Fruit fly (Drosophila melanogaster) whole organism, embryonic: ENCODE results near the gene CG42819.
A peak's percentile ranks its signal among the peaks of the same experiment; 100 is the strongest.

Experiments used
- Adf1 ChIP-seq: fragments of 200-800 bp; sonication (Bioruptor generic); IDR thresholded peaks from 2 replicates; pipeline ENCODE4 v1.3.6; 2022; ENCODE audit warnings: missing biosample characterization, missing genetic modification characterization
- Antp ChIP-seq: fragments of 200-800 bp; sonication (Bioruptor generic); optimal IDR thresholded peaks from 3 replicates; lab custom pipeline; 2016; ENCODE audit warnings: missing biosample characterization, missing genetic modification characterization
- Asciz ChIP-seq: fragments of 200-800 bp; sonication (Bioruptor generic); optimal IDR thresholded peaks from 2 replicates; lab custom pipeline; 2017; ENCODE audit warnings: missing biosample characterization, mild to moderate bottlenecking, missing genetic modification characterization, missing genetic modification reagents
- Atf6 ChIP-seq: fragments of 200-800 bp; sonication (Bioruptor generic); IDR thresholded peaks from 2 replicates; pipeline ENCODE4 v1.3.6; 2022; ENCODE audit warnings: missing biosample characterization, missing genetic modification characterization
- CG10209 ChIP-seq: fragments of 200-800 bp; sonication (Bioruptor generic); optimal IDR thresholded peaks from 3 replicates; lab custom pipeline; 2017; ENCODE audit warnings: missing biosample characterization, mild to moderate bottlenecking, missing genetic modification characterization, missing genetic modification reagents
- CG10321 ChIP-seq: fragments of 200-800 bp; sonication (Bioruptor generic); IDR thresholded peaks from 2 replicates; pipeline ENCODE4 v1.3.6; 2022; ENCODE audit warnings: missing biosample characterization, missing genetic modification characterization
- CG12219 ChIP-seq: fragments of 200-800 bp; sonication (Bioruptor generic); optimal IDR thresholded peaks from 3 replicates; lab custom pipeline; 2018; ENCODE audit warnings: missing biosample characterization, mild to moderate bottlenecking, missing genetic modification characterization
- CG12236 ChIP-seq: fragments of 200-800 bp; sonication (Bioruptor generic); optimal IDR thresholded peaks from 2 replicates; lab custom pipeline; 2016; ENCODE audit warnings: missing biosample characterization, missing genetic modification characterization
- CG12769 ChIP-seq: fragments of 200-800 bp; sonication (Bioruptor generic); optimal IDR thresholded peaks from 2 replicates; lab custom pipeline; 2019; ENCODE audit warnings: missing biosample characterization, mild to moderate bottlenecking, missing genetic modification characterization, moderate library complexity
- CG12942 ChIP-seq: fragments of 200-800 bp; sonication (Bioruptor generic); optimal IDR thresholded peaks from 3 replicates; lab custom pipeline; 2016; ENCODE audit warnings: missing biosample characterization, missing genetic modification characterization
- CG16779 ChIP-seq: fragments of 200-800 bp; sonication (Bioruptor generic); IDR thresholded peaks from 2 replicates; pipeline ENCODE4 v1.3.6; 2022; ENCODE audit warnings: missing biosample characterization, missing genetic modification characterization
- CG17328 ChIP-seq: fragments of 200-800 bp; sonication (Bioruptor generic); IDR thresholded peaks from 2 replicates; pipeline ENCODE4 v1.3.6; 2022; ENCODE audit warnings: missing biosample characterization, missing genetic modification characterization
- CG17912 ChIP-seq: fragments of 200-800 bp; sonication (Bioruptor generic); optimal IDR thresholded peaks from 2 replicates; lab custom pipeline; 2018; ENCODE audit warnings: missing biosample characterization, mild to moderate bottlenecking, missing genetic modification characterization
- CG1792 ChIP-seq: fragments of 200-800 bp; sonication (Bioruptor generic); optimal IDR thresholded peaks from 2 replicates; lab custom pipeline; 2016; ENCODE audit warnings: missing biosample characterization, missing genetic modification characterization
- CG3163 ChIP-seq: fragments of 200-800 bp; sonication (Bioruptor generic); optimal IDR thresholded peaks from 3 replicates; lab custom pipeline; 2016; ENCODE audit warnings: missing biosample characterization, missing genetic modification characterization
- CG32772 ChIP-seq: fragments of 200-800 bp; sonication (Bioruptor generic); IDR thresholded peaks from 2 replicates; pipeline ENCODE4 v1.3.6; 2022; ENCODE audit warnings: missing biosample characterization, missing genetic modification characterization
- CG3847 ChIP-seq: fragments of 200-800 bp; sonication (Bioruptor generic); IDR thresholded peaks from 2 replicates; pipeline ENCODE4 v1.3.6; 2022; ENCODE audit warnings: missing biosample characterization, missing genetic modification characterization
- CG42726 ChIP-seq: fragments of 200-800 bp; sonication (Bioruptor generic); IDR thresholded peaks from 2 replicates; pipeline ENCODE4 v1.3.6; 2022; ENCODE audit warnings: missing biosample characterization, missing genetic modification characterization; ENCODE audit not compliant: partially characterized antibody
- CG5180 ChIP-seq: fragments of 200-800 bp; sonication (Bioruptor generic); optimal IDR thresholded peaks from 3 replicates; lab custom pipeline; 2017; ENCODE audit warnings: missing biosample characterization, missing genetic modification characterization, mild to moderate bottlenecking, moderate library complexity, missing genetic modification reagents
- CG6272 ChIP-seq: fragments of 200-800 bp; sonication (Bioruptor generic); IDR thresholded peaks from 2 replicates; pipeline ENCODE4 v1.3.6; 2022; ENCODE audit warnings: missing biosample characterization, missing genetic modification characterization
- CG8281 ChIP-seq: fragments of 200-800 bp; sonication (Bioruptor generic); optimal IDR thresholded peaks from 2 replicates; lab custom pipeline; 2018; ENCODE audit warnings: missing biosample characterization, mild to moderate bottlenecking, missing genetic modification characterization, moderate library complexity
- CG9215 ChIP-seq: fragments of 200-800 bp; sonication (Bioruptor generic); IDR thresholded peaks from 2 replicates; pipeline ENCODE4 v1.3.6; 2022; ENCODE audit warnings: missing biosample characterization, missing genetic modification characterization
- CG9817 ChIP-seq: fragments of 200-800 bp; sonication (Bioruptor generic); optimal IDR thresholded peaks from 2 replicates; lab custom pipeline; 2018; ENCODE audit warnings: missing biosample characterization, mild to moderate bottlenecking, missing genetic modification characterization, moderate library complexity
- CTCF ChIP-seq: fragments of 200-800 bp; sonication (Bioruptor generic); optimal IDR thresholded peaks from 2 replicates; lab custom pipeline; 2017; ENCODE audit warnings: missing biosample characterization, mild to moderate bottlenecking, missing genetic modification characterization, moderate library complexity
- Deaf1 ChIP-seq: fragments of 200-800 bp; optimal IDR thresholded peaks from 3 replicates; lab custom pipeline; 2019; ENCODE audit warnings: missing biosample characterization, mild to moderate bottlenecking, missing genetic modification characterization, moderate library complexity
- Hey ChIP-seq: fragments of 200-800 bp; sonication (Bioruptor generic); optimal IDR thresholded peaks from 3 replicates; lab custom pipeline; 2018; ENCODE audit warnings: missing biosample characterization, mild to moderate bottlenecking, missing genetic modification characterization
- HmgZ ChIP-seq: fragments of 200-800 bp; sonication (Bioruptor generic); optimal IDR thresholded peaks from 2 replicates; lab custom pipeline; 2018; ENCODE audit warnings: missing biosample characterization, mild to moderate bottlenecking, missing genetic modification characterization
- Mad ChIP-seq: fragments of 200-800 bp; sonication (Bioruptor generic); optimal IDR thresholded peaks from 2 replicates; lab custom pipeline; 2016; ENCODE audit warnings: missing biosample characterization, missing genetic modification characterization
- Meics ChIP-seq: fragments of 200-800 bp; sonication (Bioruptor generic); optimal IDR thresholded peaks from 2 replicates; lab custom pipeline; 2017; ENCODE audit warnings: missing biosample characterization, mild to moderate bottlenecking, missing genetic modification characterization
- NFAT ChIP-seq: fragments of 200-800 bp; sonication (Bioruptor generic); IDR thresholded peaks from 2 replicates; pipeline ENCODE4 v1.3.6; 2022; ENCODE audit warnings: missing biosample characterization, missing genetic modification characterization
- Opbp ChIP-seq: fragments of 200-800 bp; sonication (Bioruptor generic); IDR thresholded peaks from 3 replicates; pipeline ENCODE4 v1.3.6; 2022; ENCODE audit warnings: missing biosample characterization, missing genetic modification characterization; ENCODE audit not compliant: partially characterized antibody
- Trl ChIP-seq, 3 experiments: fragments of >200 bp in 2 of 3; fragments of 200-800 bp in 1 of 3; sonication (Bioruptor generic) in 1 of 3; optimal IDR thresholded peaks; 2 replicates in 1 of 3; 3 replicates in 2 of 3; lab custom pipeline; 2016 to 2017; ENCODE audit warnings: missing biosample characterization in 1 of 3, missing genetic modification characterization in 1 of 3
- Xbp1 ChIP-seq: fragments of 200-800 bp; sonication (Bioruptor generic); optimal IDR thresholded peaks from 3 replicates; lab custom pipeline; 2016; ENCODE audit warnings: missing biosample characterization, mild to moderate bottlenecking, missing genetic modification characterization
- ase ChIP-seq: fragments of 200-800 bp; sonication (Bioruptor generic); IDR thresholded peaks from 3 replicates; pipeline ENCODE4 v1.3.6; 2022; ENCODE audit warnings: missing biosample characterization, missing genetic modification characterization
- cas ChIP-seq: fragments of 200-800 bp; sonication (Bioruptor generic); IDR thresholded peaks from 2 replicates; pipeline ENCODE4 v1.3.6; 2022; ENCODE audit warnings: missing biosample characterization, missing genetic modification characterization
- cato ChIP-seq: fragments of 200-800 bp; sonication (Bioruptor generic); optimal IDR thresholded peaks from 2 replicates; lab custom pipeline; 2016; ENCODE audit warnings: missing biosample characterization, missing genetic modification characterization, borderline replicate concordance
- crp ChIP-seq, 2 experiments: fragments of 200-800 bp; sonication (Bioruptor generic); optimal IDR thresholded peaks; 2 replicates in 1 of 2; 3 replicates in 1 of 2; lab custom pipeline; 2017; ENCODE audit warnings: missing biosample characterization in 2 of 2, missing genetic modification characterization in 2 of 2, mild to moderate bottlenecking in 1 of 2, moderate library complexity in 1 of 2
- dysf ChIP-seq: fragments of 200-800 bp; sonication (Bioruptor generic); IDR thresholded peaks from 3 replicates; pipeline ENCODE4 v1.3.6; 2022; ENCODE audit warnings: missing biosample characterization, missing genetic modification characterization
- hkb ChIP-seq, 2 experiments: fragments of 200-800 bp in 1 of 2; fragments of >200 bp in 1 of 2; sonication (Bioruptor generic) in 1 of 2; IDR thresholded peaks in 1 of 2; optimal IDR thresholded peaks in 1 of 2; 2 replicates each; pipeline versions ENCODE4 v1.3.6 to Lab custom; 2017 to 2022; ENCODE audit warnings: missing biosample characterization in 1 of 2, missing genetic modification characterization in 1 of 2
- inv ChIP-seq: fragments of 200-800 bp; sonication (Bioruptor generic); IDR thresholded peaks from 2 replicates; pipeline ENCODE4 v1.3.6; 2022; ENCODE audit warnings: missing biosample characterization, missing genetic modification characterization; ENCODE audit not compliant: partially characterized antibody
- lov ChIP-seq, 2 experiments: fragments of 200-800 bp in 1 of 2; fragments of >200 bp in 1 of 2; sonication (Bioruptor generic) in 1 of 2; IDR thresholded peaks in 1 of 2; optimal IDR thresholded peaks in 1 of 2; 2 replicates in 1 of 2; 3 replicates in 1 of 2; pipeline versions ENCODE4 v1.3.6 to Lab custom; 2017 to 2022; ENCODE audit warnings: missing biosample characterization in 1 of 2, missing genetic modification characterization in 1 of 2
- org-1 ChIP-seq: fragments of 200-800 bp; sonication (Bioruptor generic); optimal IDR thresholded peaks from 2 replicates; lab custom pipeline; 2017; ENCODE audit warnings: missing biosample characterization, missing genetic modification characterization
- pnt ChIP-seq: fragments of 200-800 bp; sonication (Bioruptor generic); optimal IDR thresholded peaks from 3 replicates; lab custom pipeline; 2016; ENCODE audit warnings: missing biosample characterization, missing genetic modification characterization
- sisA ChIP-seq: fragments of 200-800 bp; sonication (Bioruptor generic); IDR thresholded peaks from 2 replicates; pipeline ENCODE4 v1.3.6; 2022; ENCODE audit warnings: missing biosample characterization, missing genetic modification characterization
- tgo ChIP-seq: fragments of 200-800 bp; sonication (Bioruptor generic); IDR thresholded peaks from 3 replicates; pipeline ENCODE4 v1.3.6; 2022; ENCODE audit warnings: missing biosample characterization, missing genetic modification characterization
- toy ChIP-seq: fragments of 200-800 bp; sonication (Bioruptor generic); IDR thresholded peaks from 2 replicates; pipeline ENCODE4 v1.3.6; 2022; ENCODE audit warnings: missing biosample characterization, missing genetic modification characterization
- vvl ChIP-seq: fragments of 200-800 bp; sonication (Bioruptor generic); IDR thresholded peaks from 2 replicates; pipeline ENCODE4 v1.3.6; 2022; ENCODE audit warnings: missing biosample characterization, missing genetic modification characterization

CG42819 gene

DNA sequence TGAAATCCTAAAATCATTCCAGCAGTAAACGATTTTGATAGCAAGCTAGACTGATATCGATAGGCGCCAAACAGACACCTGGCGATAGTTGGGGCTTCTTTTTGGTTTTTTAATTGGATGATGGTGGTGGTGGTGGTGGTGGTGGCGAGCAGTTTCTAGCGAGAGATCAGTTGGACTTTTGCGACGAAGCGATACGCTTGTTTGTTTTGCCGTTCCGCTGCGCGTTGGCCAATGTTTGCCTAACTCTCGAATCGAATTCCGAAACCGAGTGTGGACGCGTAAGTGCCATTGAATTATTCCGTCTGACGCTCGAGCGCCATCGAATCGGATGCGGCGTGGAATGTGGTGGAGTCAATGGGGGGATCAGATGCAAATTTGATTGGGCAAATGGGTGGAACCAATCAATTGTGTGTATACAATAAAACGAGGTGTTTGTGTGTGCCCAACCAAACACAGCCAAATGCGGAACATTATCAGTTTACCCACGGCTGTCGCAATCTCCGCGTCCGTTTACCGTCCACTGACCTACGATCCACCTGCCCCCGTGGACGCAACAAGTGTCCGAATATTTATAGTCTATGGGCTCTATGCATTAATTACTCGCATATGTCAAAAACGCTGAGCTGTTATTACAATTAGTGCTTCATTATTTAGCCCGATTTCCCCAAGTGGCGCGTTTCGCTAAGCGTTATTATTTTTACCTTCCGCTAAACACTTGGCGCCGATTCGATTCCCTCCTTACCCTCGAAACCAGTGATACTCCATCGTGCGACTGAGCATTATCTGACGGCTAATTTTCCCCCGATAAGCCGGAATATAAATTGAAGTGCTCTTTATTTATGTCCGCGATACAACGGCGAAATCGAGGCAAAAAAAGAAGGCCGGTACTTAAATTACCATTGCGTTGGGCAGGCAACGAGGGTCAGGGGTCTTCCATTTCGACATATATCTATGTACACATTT is 18.5 kb downstream of the CG42819 start, which contains the start of gene CG17292 (continued):
- TF ChIP-seq CG12942 (peak; percentile 26), toy (GFP tag; lab: Robert Waterston, UW) (no peak), CG17328 (peak; percentile 50), CG10209 (GFP tag; lab: Kevin White, UChicago) (peak; percentile 37), vvl (GFP tag; lab: Robert Waterston, UW) (peak; percentile 92), CG3163 (GFP tag; lab: Kevin White, UChicago) (peak; percentile 15), HmgZ (tag; lab: Kevin White, UChicago) (peak; percentile 83), Meics (peak; percentile 67), CG12219 (GFP tag; lab: Kevin White, UChicago) (peak; percentile 58), pnt (GFP tag; lab: Kevin White, UChicago) (no peak), CG10321 (GFP tag; lab: Robert Waterston, UW) (0 out of 2 replicates have a peak, but pooled peaks have one; percentile 60), tgo (GFP tag; lab: Robert Waterston, UW) (peak; percentile 46; the same call in 2 of the 3 replicates), cato (no peak), Hey (tag; lab: Kevin White, UChicago) (peak; percentile 30), Mad (GFP tag; lab: Kevin White, UChicago) (peak; percentile 42), sisA (GFP tag; lab: Robert Waterston, UW) (peak; percentile 37), Antp (peak; percentile 20), CG42726 (GFP tag; lab: Robert Waterston, UW) (peak; percentile 74), cas (GFP tag; lab: Robert Waterston, UW) (peak; percentile 40; the same call in 1 of the 2 replicates), CG32772 (peak; percentile 31; the same call in 1 of the 2 replicates), Xbp1 (GFP tag; lab: Kevin White, UChicago) (peak; percentile 12), CG6272 (GFP tag; lab: Robert Waterston, UW) (peak; percentile 49), hkb (optimal IDR thresholded peaks at IDR 0.05; lab: Kevin White, UChicago) (no peak), hkb (GFP tag; IDR thresholded peaks at IDR 0.05; lab: Robert Waterston, UW) (peak; percentile 85), CG5180 (GFP tag; lab: Kevin White, UChicago) (peak; percentile 39), Asciz (GFP tag; lab: Kevin White, UChicago) (peak; percentile 23), CG12769 (peak; percentile 75), CG9817 (tag; lab: Kevin White, UChicago) (peak; percentile 17), CG12236 (GFP tag; lab: Kevin White, UChicago) (no peak), crp (GFP tag; optimal IDR thresholded peaks at IDR 0.05; lab: Kevin White, UChicago) (peak in 1 of 2 experiments; percentile 32), CTCF (peak; percentile 57), Atf6 (peak; percentile 86), NFAT (GFP tag; lab: Robert Waterston, UW) (peak; percentile 74; the same call in 1 of the 2 replicates), lov (optimal IDR thresholded peaks at IDR 0.05; lab: Kevin White, UChicago) (no peak), lov (GFP tag; IDR thresholded peaks at IDR 0.05; lab: Robert Waterston, UW) (0 out of 3 replicates have a peak, but pooled peaks have one; percentile 55), ase (peak; percentile 62; the same call in 1 of the 3 replicates), CG8281 (tag; lab: Kevin White, UChicago) (no peak), dysf (GFP tag; lab: Robert Waterston, UW) (peak; percentile 56; the same call in 2 of the 3 replicates), Opbp (GFP tag; lab: Robert Waterston, UW) (peak; percentile 95), inv (peak; percentile 85), Deaf1 (tag; lab: Kevin White, UChicago) (peak; percentile 76), CG17912 (GFP tag; lab: Kevin White, UChicago) (peak; percentile 45), Trl (optimal IDR thresholded peaks at IDR 0.05; lab: Kevin White, UChicago) (no peak), Trl (GFP tag; optimal IDR thresholded peaks at IDR 0.05; lab: Kevin White, UChicago) (peak; percentile 43), CG9215 (GFP tag; lab: Robert Waterston, UW) (no peak), Adf1 (GFP tag; lab: Robert Waterston, UW) (peak; percentile 66), org-1 (GFP tag; lab: Kevin White, UChicago) (peak; percentile 43), CG3847 (GFP tag; lab: Robert Waterston, UW) (peak; percentile 61), CG16779 (peak; percentile 84), CG1792 (GFP tag; lab: Kevin White, UChicago) (peak; percentile 45)
